Fruit fly (Drosophila melanogaster) whole organism: ENCODE data around the gene ATPsynepsilonL.

ENCODE experiments used
- CG8478 ChIP-seq: fragments of >200 bp; optimal IDR thresholded peaks from 2 replicates; lab custom pipeline; 2018; ENCODE audit warnings: inconsistent platforms
- Dll ChIP-seq: fragments of >200 bp; optimal IDR thresholded peaks from 2 replicates; lab custom pipeline; 2017
- EcR ChIP-seq, 2 experiments: fragments of >200 bp; optimal IDR thresholded peaks; 2 replicates each; lab custom pipeline; 2017; ENCODE audit warnings: missing biosample characterization in 2 of 2, missing genetic modification characterization in 2 of 2, missing genetic modification reagents in 2 of 2
- pan ChIP-seq: fragments of >200 bp; optimal IDR thresholded peaks from 2 replicates; lab custom pipeline; 2017
- psq ChIP-seq: fragments of >200 bp; optimal IDR thresholded peaks from 2 replicates; lab custom pipeline; 2017
- usp ChIP-seq: fragments of >200 bp; optimal IDR thresholded peaks from 2 replicates; lab custom pipeline; 2017; ENCODE audit warnings: missing biosample characterization, missing genetic modification characterization, mixed read lengths

Gene ATPsynepsilonL

DNA sequence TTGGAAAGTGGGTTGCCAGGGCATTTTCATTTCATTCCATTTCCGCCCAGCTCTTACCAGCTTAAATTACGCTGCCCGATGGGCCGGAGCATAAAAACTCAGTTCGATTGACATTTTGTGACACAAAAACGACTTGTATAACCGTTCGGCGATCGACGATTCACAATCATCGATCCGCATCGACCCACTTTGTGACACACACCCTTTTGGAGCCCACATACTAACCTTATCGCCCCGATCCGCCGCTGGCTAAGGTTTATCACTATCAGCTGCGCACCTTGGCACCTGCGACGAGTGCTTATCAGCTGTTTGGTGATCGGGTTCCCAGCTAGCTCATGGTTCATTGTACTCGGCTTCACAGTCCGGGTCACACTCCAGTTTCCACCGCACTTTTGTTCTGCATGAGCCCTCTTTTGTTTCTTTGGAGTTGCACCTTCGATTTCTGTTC lies 22.1 kb upstream of the ATPsynepsilonL start:
- TF ChIP-seq pan (lab: Kevin White, UChicago) (no peak), EcR (GFP tag; optimal IDR thresholded peaks at IDR 0.05; lab: Kevin White, UChicago) (no peak), psq (lab: Kevin White, UChicago) (no peak), Dll (no peak), usp (GFP tag; lab: Kevin White, UChicago) (no peak), CG8478 (lab: Kevin White, UChicago) (no peak)

DNA sequence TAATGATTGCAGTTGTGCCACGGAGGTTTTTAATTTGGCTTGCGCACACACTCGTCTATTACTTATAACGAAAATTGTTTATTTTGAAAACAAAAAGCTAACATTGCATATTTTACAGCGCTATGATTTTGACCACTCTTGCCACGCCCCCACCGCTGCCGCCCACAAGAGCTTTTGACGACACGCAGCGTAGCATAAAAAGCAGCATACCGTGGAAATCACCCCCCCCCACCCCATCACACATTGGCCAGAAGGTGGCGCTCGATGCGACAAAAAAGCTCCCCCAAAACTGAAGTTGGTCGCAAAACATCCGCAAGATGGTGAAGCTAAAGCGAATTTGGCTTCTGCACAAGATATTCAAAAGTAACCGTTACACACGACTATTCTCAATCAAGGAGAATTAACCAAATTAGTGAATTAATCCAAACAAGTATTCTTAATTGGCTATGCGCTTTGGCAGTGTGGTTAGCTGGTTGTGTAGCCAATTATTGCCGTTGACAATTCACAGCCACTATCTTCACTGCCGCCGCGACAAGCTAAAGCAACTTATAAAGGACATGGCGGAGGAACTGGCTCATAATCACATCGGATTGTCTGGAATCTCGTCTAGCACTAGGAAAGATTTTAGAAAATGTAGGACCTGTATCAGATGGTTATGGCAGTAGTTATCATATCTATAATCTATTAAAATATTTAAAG lies 20.9 kb upstream of the ATPsynepsilonL start:
- TF ChIP-seq CG8478 (lab: Kevin White, UChicago), result no peak
- TF ChIP-seq EcR (GFP tag; optimal IDR thresholded peaks at IDR 0.05; lab: Kevin White, UChicago), result no peak
- no peak for TF ChIP-seq Dll
- no peak for TF ChIP-seq usp (GFP tag; lab: Kevin White, UChicago)
- no peak for TF ChIP-seq psq (lab: Kevin White, UChicago)
- no peak for TF ChIP-seq pan (lab: Kevin White, UChicago)

DNA sequence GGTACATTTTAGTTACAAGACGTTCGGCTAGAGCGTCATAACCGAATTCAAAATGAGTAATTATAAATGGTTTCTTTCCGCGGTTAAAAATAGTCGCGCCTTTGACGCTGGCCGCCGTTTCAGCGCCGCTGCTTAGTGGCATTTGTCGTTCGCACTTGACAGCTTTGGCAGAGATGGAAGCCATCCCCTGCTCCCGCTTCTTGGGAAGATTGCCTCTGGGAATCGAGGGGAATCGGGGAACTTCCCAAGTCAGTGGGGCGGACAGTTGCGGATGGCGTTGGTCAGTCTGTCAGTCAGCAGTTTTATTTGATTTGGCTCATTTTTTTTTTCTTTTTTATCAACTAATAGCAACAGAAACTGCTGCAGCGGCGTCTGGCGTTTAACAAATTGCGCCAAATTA lies 14.8 kb upstream of the ATPsynepsilonL start:
- TF ChIP-seq pan (lab: Kevin White, UChicago), result no peak
- no peak for TF ChIP-seq Dll
- no peak for TF ChIP-seq usp (GFP tag; lab: Kevin White, UChicago)
- no peak for TF ChIP-seq EcR (GFP tag; optimal IDR thresholded peaks at IDR 0.05; lab: Kevin White, UChicago)

DNA sequence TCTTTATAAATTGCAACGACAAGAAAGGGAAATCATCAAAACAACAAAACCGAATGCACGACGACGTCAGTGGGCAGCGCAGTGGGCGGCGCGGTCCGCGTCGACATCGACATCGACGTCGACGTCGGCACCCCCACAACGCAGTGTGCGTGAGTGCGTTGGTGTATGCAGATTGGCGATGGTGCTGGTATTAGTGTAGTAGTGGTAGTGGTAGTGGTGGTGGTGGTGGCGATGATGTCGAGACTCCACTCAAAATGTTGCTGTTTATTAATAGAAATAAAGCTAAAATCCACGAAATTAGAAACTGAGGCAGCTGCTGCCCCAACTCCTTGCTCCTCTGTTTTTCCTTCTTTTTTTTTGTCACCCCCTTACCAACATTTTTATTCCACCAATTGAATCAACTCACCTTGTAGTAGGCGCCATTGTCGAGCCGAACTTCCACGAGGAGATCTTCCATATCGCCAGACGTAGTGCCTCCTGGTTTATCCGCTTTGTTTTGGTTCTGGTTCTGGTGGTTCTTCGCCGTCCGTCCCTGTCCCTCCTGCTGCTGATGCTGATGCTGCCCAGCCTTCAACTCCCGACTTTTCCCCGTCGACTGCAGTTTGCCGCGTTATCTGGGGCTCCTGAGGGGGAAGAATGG lies 13.2 kb upstream of the ATPsynepsilonL start:
- TF ChIP-seq Dll, result no peak
- TF ChIP-seq usp (GFP tag; lab: Kevin White, UChicago), result no peak

DNA sequence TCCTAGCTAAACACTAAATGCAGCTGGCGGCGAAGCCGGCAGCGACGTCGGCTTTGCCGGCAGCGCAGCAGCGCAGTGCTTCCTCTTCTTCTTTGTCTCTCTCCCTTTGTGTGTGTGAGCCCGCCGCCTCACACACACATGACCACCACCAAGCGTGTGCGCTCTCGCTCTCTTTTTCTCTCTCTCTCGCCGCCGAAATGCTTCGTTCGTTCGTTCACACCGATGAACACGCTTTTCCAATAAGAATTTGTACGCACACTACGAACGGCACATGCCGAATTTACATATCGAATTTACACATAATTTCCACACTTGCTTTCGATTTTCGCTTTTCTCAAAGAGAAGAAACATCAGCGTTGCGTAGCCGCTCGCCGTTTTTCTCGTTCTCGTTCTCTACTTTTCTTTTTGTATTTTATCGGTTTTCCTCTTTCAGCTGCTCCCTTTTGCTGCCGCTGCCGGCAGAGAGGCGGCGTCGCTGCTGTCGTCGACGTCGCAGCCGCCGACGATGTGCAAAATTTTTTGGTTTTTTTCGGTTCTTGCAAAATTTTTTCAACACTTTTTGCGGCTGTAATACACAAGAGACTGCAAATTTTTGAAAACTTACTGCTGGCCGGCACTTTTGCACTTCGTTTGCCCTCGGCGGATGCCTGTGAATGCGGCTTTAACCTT lies 12.2 kb upstream of the ATPsynepsilonL start:
- TF ChIP-seq EcR (GFP tag; optimal IDR thresholded peaks at IDR 0.05; lab: Kevin White, UChicago) (peak in 1 of 2 experiments; percentile 51), CG8478 (lab: Kevin White, UChicago) (no peak), pan (lab: Kevin White, UChicago) (no peak), psq (lab: Kevin White, UChicago) (no peak), usp (GFP tag; lab: Kevin White, UChicago) (no peak), Dll (peak; percentile 95)

DNA sequence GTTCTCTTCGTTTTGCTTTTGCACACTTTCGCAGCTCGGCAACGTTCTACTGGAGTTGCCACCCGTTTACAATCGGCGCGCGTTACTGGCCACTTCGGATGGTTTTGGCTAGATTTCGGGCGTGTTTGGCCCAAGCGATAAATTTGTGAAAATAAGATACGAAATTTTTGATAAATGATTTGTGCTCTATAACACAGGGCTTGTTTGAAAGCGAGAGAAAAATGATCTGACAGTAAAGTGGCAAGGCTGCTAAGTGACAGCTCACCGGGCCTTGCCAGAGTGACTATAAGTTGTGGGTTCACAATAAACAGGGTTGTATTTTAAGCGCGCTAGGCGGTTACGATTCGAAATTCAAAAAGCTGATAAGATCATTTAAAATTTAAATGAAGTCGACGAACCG lies 11.6 kb upstream of the ATPsynepsilonL start, which contains the start of gene Fmr1:
Gene Fmr1, minus strand, starts transcription at position 184 of the 400 bp plus-strand sequence.
- TF ChIP-seq CG8478 (lab: Kevin White, UChicago), result no peak
- peak in 1 of 2 experiments; percentile 23 for TF ChIP-seq EcR (GFP tag; optimal IDR thresholded peaks at IDR 0.05; lab: Kevin White, UChicago)

DNA sequence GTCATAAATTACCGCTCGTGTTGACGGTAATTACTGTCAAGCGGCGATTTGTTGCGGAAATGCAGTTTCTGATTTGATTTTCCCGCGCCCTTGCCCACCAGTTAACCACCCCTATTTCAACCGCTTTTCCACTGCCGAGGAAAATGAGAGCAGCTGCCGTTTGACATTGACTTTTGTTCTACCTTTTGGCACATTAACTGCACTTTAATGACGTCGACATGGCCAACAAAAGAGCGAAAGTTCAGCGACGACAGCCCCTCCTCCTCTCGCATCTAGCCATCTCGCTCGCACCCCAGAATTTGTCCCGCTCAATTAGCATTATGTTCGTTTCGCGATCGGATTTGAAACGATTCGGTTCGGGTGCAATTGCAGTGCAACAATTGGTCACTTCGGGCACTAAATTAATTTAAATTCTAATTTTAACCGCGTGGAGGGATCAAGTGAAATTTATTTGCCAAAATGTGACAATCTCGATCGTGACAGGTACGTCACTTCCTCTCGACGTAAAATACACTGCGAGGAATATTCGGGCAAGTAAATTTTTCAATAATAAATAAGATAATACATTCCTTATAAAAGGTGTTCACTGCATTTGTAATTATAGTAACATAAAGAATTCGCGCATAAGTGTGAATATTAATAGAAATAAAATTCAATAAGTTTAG lies 10.3 kb upstream of the ATPsynepsilonL start:
- no peak for TF ChIP-seq CG8478 (lab: Kevin White, UChicago)
- no peak for TF ChIP-seq usp (GFP tag; lab: Kevin White, UChicago)
- no peak for TF ChIP-seq Dll
- TF ChIP-seq psq (lab: Kevin White, UChicago), result no peak
- no peak for TF ChIP-seq pan (lab: Kevin White, UChicago)
- TF ChIP-seq EcR (GFP tag; optimal IDR thresholded peaks at IDR 0.05; lab: Kevin White, UChicago), result no peak

DNA sequence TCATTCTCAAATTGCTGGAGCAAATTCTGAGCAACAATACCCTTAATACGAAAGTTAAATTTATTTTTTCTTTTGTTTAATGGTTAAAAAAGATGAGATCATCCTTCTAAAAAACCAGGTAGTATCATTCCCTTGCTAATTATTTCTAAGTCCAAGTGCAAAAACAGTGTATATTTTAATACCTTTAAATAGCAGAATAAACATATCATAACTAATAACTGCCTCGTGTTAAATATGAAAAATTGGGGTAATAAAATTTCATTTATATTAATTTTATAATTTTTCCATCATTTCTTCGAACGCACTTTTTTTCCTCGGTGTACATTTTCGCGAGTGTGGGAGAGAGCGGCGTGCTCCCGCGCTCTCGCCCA lies 9.8 kb upstream of the ATPsynepsilonL start:
- no peak for TF ChIP-seq CG8478 (lab: Kevin White, UChicago)
- TF ChIP-seq EcR (GFP tag; optimal IDR thresholded peaks at IDR 0.05; lab: Kevin White, UChicago), result no peak
- TF ChIP-seq pan (lab: Kevin White, UChicago), result no peak
- no peak for TF ChIP-seq psq (lab: Kevin White, UChicago)

DNA sequence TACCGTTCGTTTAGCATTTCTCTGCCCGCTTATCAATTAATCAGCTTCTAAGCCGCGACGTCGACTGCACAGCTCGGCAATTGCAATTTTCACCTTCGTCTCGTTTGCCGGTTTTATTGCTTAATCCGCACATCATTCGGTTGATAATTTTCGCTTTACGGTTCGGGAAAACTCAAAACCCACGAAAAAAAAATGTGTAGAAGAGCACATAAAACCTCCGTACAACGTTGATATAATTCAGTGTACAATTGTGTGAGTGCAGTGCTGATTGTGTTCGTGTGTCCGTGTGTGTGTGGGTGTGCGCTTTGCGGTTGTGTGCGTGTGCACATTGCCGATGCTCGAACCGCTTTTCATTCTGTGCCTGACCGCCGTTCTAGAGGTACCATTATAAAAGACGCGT lies 9.4 kb upstream of the ATPsynepsilonL start, which contains the start of gene CAH7:
Gene CAH7, plus strand, starts transcription at position 43 of the 400 bp plus-strand sequence.
- TF ChIP-seq usp (GFP tag; lab: Kevin White, UChicago) (no peak), CG8478 (lab: Kevin White, UChicago) (no peak), EcR (GFP tag; optimal IDR thresholded peaks at IDR 0.05; lab: Kevin White, UChicago) (no peak), psq (lab: Kevin White, UChicago) (no peak), pan (lab: Kevin White, UChicago) (no peak), Dll (no peak)

DNA sequence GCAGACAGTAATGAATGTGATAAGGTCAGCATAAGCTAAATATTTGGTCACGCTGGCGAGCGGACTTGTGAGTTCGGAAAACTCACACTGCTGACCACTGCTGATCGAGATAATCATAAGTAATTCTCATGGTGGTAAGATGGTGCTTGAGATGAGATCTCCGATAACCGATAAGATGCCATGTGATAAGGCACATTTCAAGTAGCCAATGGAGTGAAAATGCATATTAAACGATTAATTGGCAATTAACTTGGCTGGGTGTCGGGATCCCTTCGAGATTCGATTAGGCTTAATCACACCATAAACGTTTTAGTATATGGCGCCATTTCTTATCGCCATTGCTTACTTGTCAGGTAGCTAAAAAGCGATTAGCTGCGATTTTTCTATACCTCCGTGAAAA lies 7.8 kb upstream of the ATPsynepsilonL start:
- TF ChIP-seq Dll, result no peak
- TF ChIP-seq EcR (GFP tag; optimal IDR thresholded peaks at IDR 0.05; lab: Kevin White, UChicago), result no peak
- no peak for TF ChIP-seq pan (lab: Kevin White, UChicago)
- TF ChIP-seq CG8478 (lab: Kevin White, UChicago), result no peak
- TF ChIP-seq psq (lab: Kevin White, UChicago), result no peak
- no peak for TF ChIP-seq usp (GFP tag; lab: Kevin White, UChicago)

DNA sequence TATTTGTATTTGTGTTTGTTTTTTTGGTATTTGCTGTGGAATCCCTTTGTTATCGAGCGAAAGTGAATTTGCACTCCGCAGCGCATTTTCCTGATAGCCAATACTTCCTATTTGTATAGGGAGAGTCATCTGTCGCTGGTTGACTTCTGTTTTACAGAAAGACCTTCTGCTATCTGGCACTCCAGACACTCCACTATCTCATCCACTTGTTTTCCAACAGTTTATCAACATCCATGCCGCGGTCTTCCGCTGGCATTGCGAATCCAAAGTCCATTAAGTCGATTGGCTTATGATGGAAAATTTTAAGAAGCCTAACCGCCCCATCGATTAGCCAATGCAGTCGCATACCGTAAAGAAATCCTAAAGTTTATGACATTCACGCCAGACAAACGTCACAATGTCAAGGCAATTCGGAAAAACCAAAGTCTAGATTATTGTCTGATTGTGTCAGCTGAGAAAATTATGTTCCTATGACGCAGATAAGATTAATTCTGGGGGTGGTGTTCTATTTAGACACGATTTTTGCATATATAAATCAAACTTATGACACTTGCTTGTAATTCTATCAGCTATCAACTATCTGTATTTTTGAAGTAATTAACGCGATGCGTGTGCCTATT lies 6.5 kb upstream of the ATPsynepsilonL start:
- no peak for TF ChIP-seq Dll
- no peak for TF ChIP-seq EcR (GFP tag; optimal IDR thresholded peaks at IDR 0.05; lab: Kevin White, UChicago)
- no peak for TF ChIP-seq psq (lab: Kevin White, UChicago)
- no peak for TF ChIP-seq usp (GFP tag; lab: Kevin White, UChicago)
- TF ChIP-seq pan (lab: Kevin White, UChicago), result no peak
- TF ChIP-seq CG8478 (lab: Kevin White, UChicago), result no peak
